Worm (Caenorhabditis elegans) whole organism, young adult: Measurements from ENCODE around the gene col-147.

Experiments used
- B0019.2 ChIP-seq: fragments of 200-800 bp; sonication (Bioruptor generic); conservative IDR thresholded peaks from 2 replicates; pipeline ENCODE4 v1.3.6; 2022; ENCODE audit warnings: missing genetic modification reagents, missing genetic modification characterization, missing compliant biosample characterization
- B0336.3 ChIP-seq: fragments of 200-800 bp; sonication (Bioruptor generic); IDR thresholded peaks from 2 replicates; pipeline ENCODE4 v1.3.6; 2022; ENCODE audit warnings: missing genetic modification characterization, missing compliant biosample characterization
- D2030.7 ChIP-seq: fragments of 200-800 bp; sonication (Bioruptor generic); IDR thresholded peaks from 2 replicates; pipeline ENCODE4 v1.3.6; 2022; ENCODE audit warnings: missing genetic modification reagents, missing genetic modification characterization, missing compliant biosample characterization
- F37B4.10 ChIP-seq: fragments of 200-800 bp; sonication (Bioruptor generic); IDR thresholded peaks from 2 replicates; pipeline ENCODE4 v1.3.6; 2022; ENCODE audit warnings: missing genetic modification characterization, missing compliant biosample characterization
- F39B2.1 ChIP-seq: fragments of 200-800 bp; sonication (Bioruptor generic); IDR thresholded peaks from 2 replicates; pipeline ENCODE4 v1.3.6; 2022; ENCODE audit warnings: missing genetic modification reagents, missing genetic modification characterization, missing compliant biosample characterization
- F49E8.2 ChIP-seq: sonication (generic microtip); optimal IDR thresholded peaks from 3 replicates; lab custom pipeline; 2017; ENCODE audit warnings: missing genetic modification characterization, mild to moderate bottlenecking, missing compliant biosample characterization, antibody characterized with exemption, moderate library complexity; ENCODE audit not compliant: insufficient read depth
- F52B5.7 ChIP-seq: sonication (generic microtip); optimal IDR thresholded peaks from 2 replicates; lab custom pipeline; 2016; ENCODE audit warnings: mild to moderate bottlenecking, missing genetic modification characterization, missing compliant biosample characterization
- F57A8.1 ChIP-seq: fragments of 200-800 bp; sonication (Bioruptor generic); optimal IDR thresholded peaks from 2 replicates; lab custom pipeline; 2018; ENCODE audit warnings: mild to moderate bottlenecking, missing genetic modification characterization, moderate library complexity, missing compliant biosample characterization
- K11D2.4 ChIP-seq: fragments of 200-800 bp; sonication (Bioruptor generic); IDR thresholded peaks from 2 replicates; pipeline ENCODE4 v1.3.6; 2022; ENCODE audit warnings: missing genetic modification reagents, missing genetic modification characterization, missing compliant biosample characterization
- K12H6.12 ChIP-seq: fragments of 200-800 bp; sonication (Bioruptor generic); optimal IDR thresholded peaks from 2 replicates; lab custom pipeline; 2018; ENCODE audit warnings: mild to moderate bottlenecking, missing genetic modification characterization, missing compliant biosample characterization
- Y53F4B.3 ChIP-seq: fragments of 200-800 bp; sonication (Bioruptor generic); IDR thresholded peaks from 2 replicates; pipeline ENCODE4 v1.3.6; 2022; ENCODE audit warnings: missing genetic modification reagents, missing genetic modification characterization, missing compliant biosample characterization
- Y53G8AR.9 ChIP-seq: fragments of 200-800 bp; sonication (Bioruptor generic); conservative IDR thresholded peaks from 2 replicates; pipeline ENCODE4 v1.3.6; 2022; ENCODE audit warnings: missing genetic modification reagents, missing genetic modification characterization, missing compliant biosample characterization
- Y67H2A.10 ChIP-seq: fragments of 200-800 bp; sonication (Bioruptor generic); conservative IDR thresholded peaks from 2 replicates; pipeline ENCODE4 v1.3.6; 2022; ENCODE audit warnings: missing genetic modification reagents, missing genetic modification characterization, missing compliant biosample characterization
- akir-1 ChIP-seq: fragments of 200-800 bp; sonication (Bioruptor generic); optimal IDR thresholded peaks from 2 replicates; lab custom pipeline; 2018; ENCODE audit warnings: mild to moderate bottlenecking, missing genetic modification characterization, moderate library complexity, missing compliant biosample characterization
- attf-3 ChIP-seq: fragments of 200-800 bp; sonication (Bioruptor generic); conservative IDR thresholded peaks from 2 replicates; pipeline ENCODE4 v1.3.6; 2022; ENCODE audit warnings: missing genetic modification reagents, missing genetic modification characterization, missing compliant biosample characterization
- ceh-27 ChIP-seq: fragments of 200-800 bp; sonication (Bioruptor generic); optimal IDR thresholded peaks from 2 replicates; lab custom pipeline; 2018; ENCODE audit warnings: mild to moderate bottlenecking, missing genetic modification characterization, moderate library complexity, missing compliant biosample characterization
- chd-7 ChIP-seq: sonication (generic microtip); optimal IDR thresholded peaks from 2 replicates; lab custom pipeline; 2016; ENCODE audit warnings: mild to moderate bottlenecking, missing genetic modification characterization, moderate library complexity, missing compliant biosample characterization
- dox-1 ChIP-seq: fragments of 200-800 bp; sonication (Bioruptor generic); IDR thresholded peaks from 2 replicates; pipeline ENCODE4 v1.3.6; 2022; ENCODE audit warnings: missing genetic modification reagents, missing genetic modification characterization, missing compliant biosample characterization
- egrh-3 ChIP-seq: fragments of 200-800 bp; sonication (Bioruptor generic); IDR thresholded peaks from 2 replicates; pipeline ENCODE4 v1.3.6; 2022; ENCODE audit warnings: missing genetic modification reagents, missing genetic modification characterization, missing compliant biosample characterization
- gei-17 ChIP-seq: fragments of 200-800 bp; sonication (Bioruptor generic); optimal IDR thresholded peaks from 2 replicates; lab custom pipeline; 2018; ENCODE audit warnings: mild to moderate bottlenecking, missing genetic modification characterization, missing compliant biosample characterization
- hmg-20 ChIP-seq: fragments of 200-800 bp; sonication (Bioruptor generic); IDR thresholded peaks from 2 replicates; pipeline ENCODE4 v1.3.6; 2022; ENCODE audit warnings: missing genetic modification reagents, missing genetic modification characterization, missing compliant biosample characterization
- hrde-1 ChIP-seq: sonication (generic microtip); optimal IDR thresholded peaks from 2 replicates; lab custom pipeline; 2016; ENCODE audit warnings: missing genetic modification characterization, mild to moderate bottlenecking, missing compliant biosample characterization, moderate library complexity, missing genotype, missing genetic modification reagents, borderline replicate concordance
- hsf-1 ChIP-seq: fragments of 200-800 bp; sonication (Bioruptor generic); IDR thresholded peaks from 2 replicates; pipeline ENCODE4 v1.3.6; 2022; ENCODE audit warnings: missing genetic modification reagents, missing genetic modification characterization, missing compliant biosample characterization
- let-526 ChIP-seq: fragments of 200-800 bp; sonication (Bioruptor generic); IDR thresholded peaks from 2 replicates; pipeline ENCODE4 v1.3.6; 2022; ENCODE audit warnings: missing genetic modification reagents, missing genetic modification characterization, missing compliant biosample characterization
- lsl-1 ChIP-seq: fragments of 200-800 bp; sonication (Bioruptor generic); optimal IDR thresholded peaks from 2 replicates; lab custom pipeline; 2018; ENCODE audit warnings: mild to moderate bottlenecking, missing genetic modification characterization, moderate library complexity, missing compliant biosample characterization
- madf-6 ChIP-seq: fragments of 200-800 bp; sonication (Bioruptor generic); IDR thresholded peaks from 2 replicates; pipeline ENCODE4 v1.3.6; 2022; ENCODE audit warnings: missing genetic modification reagents, missing genetic modification characterization, missing compliant biosample characterization
- mcd-1 ChIP-seq: fragments of 200-800 bp; sonication (Bioruptor generic); IDR thresholded peaks from 2 replicates; pipeline ENCODE4 v1.3.6; 2022; ENCODE audit warnings: missing genetic modification reagents, missing genetic modification characterization, missing compliant biosample characterization
- mel-28 ChIP-seq: sonication (generic microtip); optimal IDR thresholded peaks from 2 replicates; lab custom pipeline; 2016; ENCODE audit warnings: borderline replicate concordance, mild to moderate bottlenecking, missing genetic modification characterization, missing compliant biosample characterization
- nfya-2 ChIP-seq: fragments of 200-800 bp; sonication (Bioruptor generic); IDR thresholded peaks from 2 replicates; pipeline ENCODE4 v1.3.6; 2022; ENCODE audit warnings: missing genetic modification reagents, missing genetic modification characterization, missing compliant biosample characterization
- nhr-90 ChIP-seq: sonication (generic microtip); optimal IDR thresholded peaks from 2 replicates; lab custom pipeline; 2016; ENCODE audit warnings: missing genotype, mild to moderate bottlenecking, missing genetic modification characterization, missing compliant biosample characterization
- pbrm-1 ChIP-seq: fragments of 200-800 bp; sonication (Bioruptor generic); IDR thresholded peaks from 2 replicates; pipeline ENCODE4 v1.3.6; 2022; ENCODE audit warnings: missing genetic modification reagents, missing genetic modification characterization, missing compliant biosample characterization
- pha-4 ChIP-seq: fragments of 150-350 bp; sonication (generic microtip); optimal IDR thresholded peaks from 2 replicates; lab custom pipeline; 2014; ENCODE audit warnings: missing biosample characterization, missing genetic modification reagents, missing genetic modification characterization
- repo-1 ChIP-seq: sonication (generic microtip); optimal IDR thresholded peaks from 2 replicates; lab custom pipeline; 2017; ENCODE audit warnings: mild to moderate bottlenecking, missing genetic modification characterization, missing compliant biosample characterization
- sptf-2 ChIP-seq: fragments of 200-800 bp; sonication (Bioruptor generic); optimal IDR thresholded peaks from 2 replicates; lab custom pipeline; 2018; ENCODE audit warnings: mild to moderate bottlenecking, missing genetic modification characterization, missing compliant biosample characterization
- tbx-9 ChIP-seq: sonication (generic microtip); optimal IDR thresholded peaks from 2 replicates; lab custom pipeline; 2016; ENCODE audit warnings: borderline replicate concordance, missing genetic modification characterization, inconsistent platforms, missing compliant biosample characterization
- tlf-1 ChIP-seq: fragments of 200-800 bp; sonication (Bioruptor generic); optimal IDR thresholded peaks from 2 replicates; lab custom pipeline; 2018; ENCODE audit warnings: mild to moderate bottlenecking, missing genetic modification characterization, missing compliant biosample characterization
- xnd-1 ChIP-seq: sonication (generic microtip); optimal IDR thresholded peaks from 2 replicates; lab custom pipeline; 2016; ENCODE audit warnings: missing genotype, missing genetic modification reagents, missing genetic modification characterization, missing compliant biosample characterization
- zfh-2 ChIP-seq: fragments of 200-800 bp; sonication (Bioruptor generic); conservative IDR thresholded peaks from 2 replicates; pipeline ENCODE4 v1.3.6; 2022; ENCODE audit warnings: missing genetic modification reagents, missing genetic modification characterization, missing compliant biosample characterization
- ztf-22 ChIP-seq: fragments of 200-800 bp; sonication (Bioruptor generic); optimal IDR thresholded peaks from 2 replicates; lab custom pipeline; 2018; ENCODE audit warnings: mild to moderate bottlenecking, missing genetic modification characterization, moderate library complexity, missing compliant biosample characterization
- ztf-25 ChIP-seq: fragments of 200-800 bp; sonication (Bioruptor generic); IDR thresholded peaks from 2 replicates; pipeline ENCODE4 v1.3.6; 2022; ENCODE audit warnings: missing genetic modification reagents, missing genetic modification characterization, missing compliant biosample characterization
- ztf-3 ChIP-seq: fragments of 200-800 bp; sonication (Bioruptor generic); optimal IDR thresholded peaks from 2 replicates; lab custom pipeline; 2018; ENCODE audit warnings: mild to moderate bottlenecking, missing genetic modification characterization, missing compliant biosample characterization
- ztf-6 ChIP-seq: fragments of 200-800 bp; sonication (Bioruptor generic); IDR thresholded peaks from 2 replicates; pipeline ENCODE4 v1.3.6; 2022; ENCODE audit warnings: missing genetic modification reagents, missing genetic modification characterization, missing compliant biosample characterization

The col-147 gene

ce11 chrV:9629643-9630042 is 3.5 kb downstream of the col-147 start, which contains the start of gene col-146:
Gene col-146 (plus strand): TSS chrV:9629943.
- TF ChIP-seq ztf-6 (GFP tag; lab: Robert Waterston, UW) (no peak), pbrm-1 (GFP tag; lab: Robert Waterston, UW) (no peak), K12H6.12 (tag; lab: Kevin White, UChicago) (no peak), ztf-3 (no peak), hrde-1 (no peak), F57A8.1 (GFP tag; lab: Kevin White, UChicago) (no peak), nhr-90 (no peak), mel-28 (tag; lab: Kevin White, UChicago) (no peak), pha-4 (tag; lab: Kevin White, UChicago) (no peak), F52B5.7 (tag; lab: Kevin White, UChicago) (no peak), K11D2.4 (GFP tag; lab: Robert Waterston, UW) (no peak), tlf-1 (GFP tag; lab: Kevin White, UChicago) (no peak), nfya-2 (GFP tag; lab: Robert Waterston, UW) (no peak), gei-17 (GFP tag; lab: Kevin White, UChicago) (no peak)

- no peak for TF ChIP-seq lsl-1 (GFP tag; lab: Kevin White, UChicago)
- TF ChIP-seq xnd-1 (tag; lab: Kevin White, UChicago): no peak
- TF ChIP-seq hsf-1 (GFP tag; lab: Robert Waterston, UW): no peak
- no peak for TF ChIP-seq Y53G8AR.9 (GFP tag; lab: Robert Waterston, UW)
- no peak for TF ChIP-seq Y53F4B.3 (GFP tag; lab: Robert Waterston, UW)
Measured at ce11 chrV:9629114-9629513, 4.0 kb downstream of the col-147 start, which contains the start of gene idpc-3. Gene idpc-3 (minus strand): TSS chrV:9629214.

ce11 chrV:9628603-9629002 is 4.5 kb downstream of the col-147 start:
- TF ChIP-seq egrh-3 (GFP tag; lab: Robert Waterston, UW): peak; percentile 83
- TF ChIP-seq zfh-2: peak; percentile 90
- no peak for TF ChIP-seq madf-6
- no peak for TF ChIP-seq akir-1
- TF ChIP-seq F49E8.2 (tag; lab: Kevin White, UChicago): no peak
- TF ChIP-seq chd-7 (tag; lab: Kevin White, UChicago): peak; percentile 52
- no peak for TF ChIP-seq attf-3 (GFP tag; lab: Robert Waterston, UW)
- no peak for TF ChIP-seq ztf-6 (GFP tag; lab: Robert Waterston, UW)
- no peak for TF ChIP-seq ceh-27
- no peak for TF ChIP-seq F52B5.7 (tag; lab: Kevin White, UChicago)
- TF ChIP-seq dox-1 (GFP tag; lab: Robert Waterston, UW): peak; percentile 42; the same call in 1 of the 2 replicates
- no peak for TF ChIP-seq B0336.3
- TF ChIP-seq let-526 (GFP tag; lab: Robert Waterston, UW): no peak

ce11 chrV:9625604-9626446 is 7.3 kb downstream of the col-147 start, which contains the start of gene T06E4.7:
Gene T06E4.7 (plus strand): TSS chrV:9626396.
- TF ChIP-seq sptf-2 (GFP tag; lab: Kevin White, UChicago) (no peak), xnd-1 (tag; lab: Kevin White, UChicago) (no peak), Y67H2A.10 (GFP tag; lab: Robert Waterston, UW) (no peak), B0019.2 (GFP tag; lab: Robert Waterston, UW) (no peak), dox-1 (GFP tag; lab: Robert Waterston, UW) (0 out of 2 replicates have a peak, but pooled peaks have one; percentile 34), ztf-25 (GFP tag; lab: Robert Waterston, UW) (0 out of 2 replicates have a peak, but pooled peaks have one; percentile 41), zfh-2 (peak; percentile 93), repo-1 (no peak), tbx-9 (tag; lab: Kevin White, UChicago) (no peak), hmg-20 (no peak), chd-7 (tag; lab: Kevin White, UChicago) (peak; percentile 32), F37B4.10 (0 out of 2 replicates have a peak, but pooled peaks have one; percentile 4), D2030.7 (0 out of 2 replicates have a peak, but pooled peaks have one; percentile 10), mcd-1 (GFP tag; lab: Robert Waterston, UW) (peak; percentile 20; the same call in 1 of the 2 replicates), ztf-22 (GFP tag; lab: Kevin White, UChicago) (no peak), F39B2.1 (GFP tag; lab: Robert Waterston, UW) (no peak), egrh-3 (GFP tag; lab: Robert Waterston, UW) (peak; percentile 92)
